Worm (Caenorhabditis elegans): ENCODE data around the gene srh-35.

The srh-35 gene

DNA sequence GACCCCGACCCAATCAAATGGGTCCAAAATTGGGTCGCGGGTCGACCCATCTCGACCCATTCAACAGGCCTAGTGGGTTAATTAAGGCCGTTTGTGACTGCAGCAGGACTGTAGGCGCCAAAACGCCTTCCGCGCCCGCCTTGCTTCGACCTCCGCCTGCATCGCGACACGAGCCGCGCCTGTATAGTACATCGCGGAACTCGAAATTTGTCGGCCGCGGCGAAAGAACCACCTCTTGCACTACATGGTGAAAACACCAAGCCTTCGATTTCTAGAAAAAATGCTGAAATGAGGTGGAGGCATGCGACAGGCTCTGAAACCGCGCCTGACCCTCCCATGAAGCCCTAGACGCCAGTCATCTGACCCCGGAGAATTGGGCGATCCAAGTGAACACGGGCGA is 39.0 kb upstream of the srh-35 start:
- no peak for TF ChIP-seq ceh-22 (tag; optimal IDR thresholded peaks at IDR 0.05)
- no peak for TF ChIP-seq ceh-9 (tag; optimal IDR thresholded peaks at IDR 0.05)
- TF ChIP-seq ama-1 (optimal IDR thresholded peaks at IDR 0.05) = no peak
- TF ChIP-seq zip-5 (tag; optimal IDR thresholded peaks at IDR 0.05) = no peak
- no peak for TF ChIP-seq pax-1 (tag; optimal IDR thresholded peaks at IDR 0.05)
- TF ChIP-seq pag-3 (tag; optimal IDR thresholded peaks at IDR 0.05; ENCODE audit: borderline replicate concordance) = no peak
- TF ChIP-seq sox-2 (GFP tag; IDR thresholded peaks at IDR 0.05) = no peak
- TF ChIP-seq fkh-10 (GFP tag; optimal IDR thresholded peaks at IDR 0.05) = no peak
- no peak for TF ChIP-seq hlh-30 (tag; optimal IDR thresholded peaks at IDR 0.05; ENCODE audit: insufficient read depth)
- TF ChIP-seq F13H6.1 (tag; optimal IDR thresholded peaks at IDR 0.05) = no peak

DNA sequence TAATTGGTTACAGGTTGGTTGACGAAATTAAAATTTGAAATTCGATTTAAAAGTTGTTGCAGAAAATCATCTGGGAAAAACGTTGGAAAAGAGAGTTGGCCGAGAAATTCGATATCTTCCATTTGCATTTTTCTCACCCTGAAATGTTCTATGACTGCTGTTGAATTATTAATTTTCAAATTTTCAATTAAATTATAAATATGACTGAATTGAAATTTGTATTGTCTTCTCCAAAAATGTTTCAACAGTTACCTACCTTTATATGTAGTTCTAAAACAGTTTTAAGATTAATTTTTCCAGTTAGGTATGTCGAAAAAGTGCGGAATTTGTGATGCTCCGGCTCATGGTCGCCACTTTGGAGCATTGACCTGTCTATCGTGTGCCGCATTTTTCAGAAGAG is 37.7 kb upstream of the srh-35 start, which contains the start of gene nhr-211:
nhr-211 (plus strand) TSS at position 301 of the 400 bp plus-strand sequence.
- no peak for TF ChIP-seq C08G9.2 (tag; optimal IDR thresholded peaks at IDR 0.05)
- no peak for TF ChIP-seq hlh-8 (tag; optimal IDR thresholded peaks at IDR 0.05)
- no peak for TF ChIP-seq unc-42 (tag; optimal IDR thresholded peaks at IDR 0.05)
- no peak for TF ChIP-seq ref-2 (tag; optimal IDR thresholded peaks at IDR 0.05)
- TF ChIP-seq ztf-16 (tag; optimal IDR thresholded peaks at IDR 0.05) = no peak
- TF ChIP-seq pqm-1 (tag; optimal IDR thresholded peaks at IDR 0.05) = no peak
- no peak for TF ChIP-seq unc-55 (GFP tag; optimal IDR thresholded peaks at IDR 0.05)
- TF ChIP-seq ceh-30 (tag; optimal IDR thresholded peaks at IDR 0.05) = no peak
- TF ChIP-seq syd-9 (tag; optimal IDR thresholded peaks at IDR 0.05) = no peak
- no peak for TF ChIP-seq dmd-4 (tag; optimal IDR thresholded peaks at IDR 0.05; ENCODE audit: borderline replicate concordance)
- TF ChIP-seq zip-5 (tag; optimal IDR thresholded peaks at IDR 0.05) = no peak
- no peak for TF ChIP-seq ets-4 (tag; optimal IDR thresholded peaks at IDR 0.05)
- TF ChIP-seq pag-3 (tag; optimal IDR thresholded peaks at IDR 0.05; ENCODE audit: borderline replicate concordance) = no peak
- TF ChIP-seq pat-9 (tag; optimal IDR thresholded peaks at IDR 0.05) = no peak

DNA sequence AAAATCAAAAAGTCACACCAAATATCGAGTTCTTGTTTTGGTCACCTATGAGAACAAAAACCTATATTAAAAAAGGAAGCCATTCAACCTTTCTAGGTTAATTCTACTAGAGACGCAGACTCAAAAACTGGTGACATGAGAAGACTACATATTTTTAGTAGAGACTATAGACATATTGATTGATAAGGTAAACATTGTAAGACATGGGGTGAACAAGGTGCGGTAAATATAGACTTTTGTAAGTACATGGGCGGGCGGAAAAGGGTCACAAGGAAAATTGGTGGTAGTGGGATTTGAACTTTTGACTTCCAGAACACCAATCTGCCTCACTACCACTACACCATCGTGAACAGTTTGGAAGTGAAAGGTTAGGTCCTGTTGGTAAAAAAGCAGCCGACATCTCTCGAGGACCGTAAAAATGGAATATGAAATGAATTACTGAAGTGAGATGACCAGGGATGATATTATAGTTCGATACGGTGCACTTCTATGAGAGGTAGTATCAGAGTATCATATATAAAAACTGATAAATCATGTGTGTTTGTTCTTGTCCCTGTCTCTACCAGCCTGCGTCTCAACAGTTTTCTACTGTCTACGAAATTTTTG is 35.4 kb upstream of the srh-35 start, which contains the start of gene nhr-212:
nhr-212 (plus strand) TSS at position 573 of the 606 bp plus-strand sequence.
- TF ChIP-seq gmeb-2 (tag; optimal IDR thresholded peaks at IDR 0.05) = no peak

DNA sequence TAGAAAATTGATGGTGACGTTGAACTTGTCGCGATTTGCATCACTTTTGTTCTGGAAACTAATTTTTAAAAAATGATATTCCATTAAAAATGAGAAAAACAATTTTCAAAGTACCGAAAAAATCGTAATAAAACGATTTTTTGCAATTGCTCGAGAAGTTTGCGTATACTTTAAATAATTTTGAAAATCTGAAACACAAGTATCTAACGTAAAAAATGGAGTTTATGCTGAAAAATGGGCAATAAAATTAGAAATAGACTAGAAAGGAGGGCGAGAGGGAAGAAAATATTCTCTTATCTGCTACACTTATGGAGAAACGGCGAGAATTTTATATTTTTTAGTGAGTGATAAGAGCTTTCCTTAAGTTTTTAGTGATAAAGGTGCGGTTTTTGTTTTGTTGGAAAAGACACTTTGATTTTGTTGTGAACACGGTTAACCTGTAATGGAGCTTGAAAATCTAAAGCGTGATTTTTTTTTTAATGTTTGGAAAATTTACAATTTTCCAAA is 34.3 kb upstream of the srh-35 start, which contains the start of gene nhr-130:
nhr-130 (minus strand) TSS at position 51 of the 507 bp plus-strand sequence.
- TF ChIP-seq nhr-11 (tag; optimal IDR thresholded peaks at IDR 0.05) (no peak), elt-2 (tag; optimal IDR thresholded peaks at IDR 0.05) (peak; percentile 59), fax-1 (tag; optimal IDR thresholded peaks at IDR 0.05) (no peak), ceh-31 (tag; optimal IDR thresholded peaks at IDR 0.05) (no peak)

DNA sequence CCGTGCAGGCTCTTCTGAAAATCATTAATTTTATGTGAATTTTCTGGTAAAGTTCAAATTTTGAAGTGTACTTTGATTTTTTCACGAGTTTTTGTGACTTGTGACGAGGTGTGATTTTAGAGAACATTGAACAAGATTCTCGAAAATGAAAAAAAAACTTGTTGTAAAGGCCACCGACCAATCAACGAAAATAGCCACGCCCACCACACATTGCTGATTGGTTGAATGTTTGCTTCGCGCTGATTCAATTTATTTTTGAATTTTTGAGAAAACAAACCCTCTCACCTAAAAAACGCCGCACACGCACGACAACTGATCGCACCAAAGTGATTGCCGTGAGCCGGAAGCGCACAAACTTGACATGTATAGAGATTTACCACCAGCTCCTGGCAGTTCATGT is 33.8 kb upstream of the srh-35 start:
- TF ChIP-seq C38D4.7 (GFP tag; optimal IDR thresholded peaks at IDR 0.05) (no peak), Y22D7AL.16 (tag; optimal IDR thresholded peaks at IDR 0.05) (no peak), ceh-6 (GFP tag; optimal IDR thresholded peaks at IDR 0.05) (no peak), nfya-1 (tag; optimal IDR thresholded peaks at IDR 0.05) (peak; percentile 34)

DNA sequence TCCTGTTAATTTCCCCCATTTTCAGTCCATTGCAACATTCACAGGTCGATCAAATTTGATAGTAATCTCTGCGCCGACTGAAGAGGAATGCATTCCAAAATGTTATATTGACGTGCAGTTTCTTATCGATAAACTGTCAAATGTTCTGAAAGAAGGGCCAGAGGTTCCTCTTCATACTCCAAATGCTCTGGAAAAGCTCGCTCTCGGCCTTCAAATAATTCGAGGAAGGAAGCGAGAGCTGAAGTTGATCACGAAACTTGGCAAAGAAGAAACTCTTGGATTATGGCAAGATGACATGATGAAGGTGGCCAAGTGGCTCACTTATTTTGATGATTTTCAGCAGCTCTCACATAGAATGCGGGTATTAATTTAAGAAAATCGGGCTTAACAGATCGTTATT is 30.0 kb upstream of the srh-35 start:
- TF ChIP-seq C38D4.7 (GFP tag; optimal IDR thresholded peaks at IDR 0.05) (no peak), C08G9.2 (tag; optimal IDR thresholded peaks at IDR 0.05) (no peak), pha-4 (tag; optimal IDR thresholded peaks at IDR 0.05) (no peak), nfya-1 (tag; optimal IDR thresholded peaks at IDR 0.05) (no peak), ceh-30 (tag; optimal IDR thresholded peaks at IDR 0.05) (no peak), hlh-13 (GFP tag; optimal IDR thresholded peaks at IDR 0.05) (no peak), unc-55 (GFP tag; optimal IDR thresholded peaks at IDR 0.05) (no peak), Y22D7AL.16 (tag; optimal IDR thresholded peaks at IDR 0.05) (no peak)

Data from whole organism, late embryonic.